Worm (Caenorhabditis elegans): ENCODE results near the gene ZC487.2.

Gene ZC487.2

ce11 chrV:6722378-6722777 is at the start of gene ZC487.2:
TSS of gene ZC487.2 (minus strand) at chrV:6722478.
- TF ChIP-seq tbx-11 (GFP tag; IDR thresholded peaks at IDR 0.05) (no peak), scrt-1 (GFP tag; IDR thresholded peaks at IDR 0.05) (no peak), ceh-13 (GFP tag; optimal IDR thresholded peaks at IDR 0.05) (no peak), F13C5.2 (tag; optimal IDR thresholded peaks at IDR 0.05) (no peak), ama-1 (optimal IDR thresholded peaks at IDR 0.05) (no peak), tbx-37 (GFP tag; conservative IDR thresholded peaks at IDR 0.05) (no peak), flt-1 (GFP tag; IDR thresholded peaks at IDR 0.05) (no peak), hnd-1 (tag; optimal IDR thresholded peaks at IDR 0.05) (no peak), B0310.2 (tag; optimal IDR thresholded peaks at IDR 0.05) (no peak), hmbx-1 (tag; optimal IDR thresholded peaks at IDR 0.05) (no peak), sea-1 (GFP tag; conservative IDR thresholded peaks at IDR 0.05) (no peak), pes-1 (GFP tag; IDR thresholded peaks at IDR 0.05) (no peak), tra-4 (tag; optimal IDR thresholded peaks at IDR 0.05) (no peak), aly-1 (tag; optimal IDR thresholded peaks at IDR 0.05) (no peak), ets-7 (tag; optimal IDR thresholded peaks at IDR 0.05) (no peak), ceh-36 (tag; optimal IDR thresholded peaks at IDR 0.05) (no peak), hmg-4 (GFP tag; optimal IDR thresholded peaks at IDR 0.05) (no peak)

ce11 chrV:6771645-6772044 is 49.4 kb upstream of the ZC487.2 start, which contains the start of gene srh-30:
TSS of gene srh-30 (minus strand) at chrV:6771745.
- TF ChIP-seq ama-1 (optimal IDR thresholded peaks at IDR 0.05), result no peak
- TF ChIP-seq hmbx-1 (tag; optimal IDR thresholded peaks at IDR 0.05), result no peak
- no peak for TF ChIP-seq ets-7 (tag; optimal IDR thresholded peaks at IDR 0.05)
- no peak for TF ChIP-seq pes-1 (GFP tag; IDR thresholded peaks at IDR 0.05)
- TF ChIP-seq aly-1 (tag; optimal IDR thresholded peaks at IDR 0.05), result no peak
- TF ChIP-seq tbx-11 (GFP tag; IDR thresholded peaks at IDR 0.05), result no peak
- no peak for TF ChIP-seq flt-1 (GFP tag; IDR thresholded peaks at IDR 0.05)
- TF ChIP-seq scrt-1 (GFP tag; IDR thresholded peaks at IDR 0.05), result no peak
- TF ChIP-seq ceh-36 (tag; optimal IDR thresholded peaks at IDR 0.05), result no peak
- no peak for TF ChIP-seq hnd-1 (tag; optimal IDR thresholded peaks at IDR 0.05)
- no peak for TF ChIP-seq F13C5.2 (tag; optimal IDR thresholded peaks at IDR 0.05)
- no peak for TF ChIP-seq hmg-4 (GFP tag; optimal IDR thresholded peaks at IDR 0.05)
- no peak for TF ChIP-seq tra-4 (tag; optimal IDR thresholded peaks at IDR 0.05)
- TF ChIP-seq ceh-13 (GFP tag; optimal IDR thresholded peaks at IDR 0.05), result no peak
- no peak for TF ChIP-seq tbx-37 (GFP tag; conservative IDR thresholded peaks at IDR 0.05)
- TF ChIP-seq sea-1 (GFP tag; conservative IDR thresholded peaks at IDR 0.05), result no peak
- TF ChIP-seq B0310.2 (tag; optimal IDR thresholded peaks at IDR 0.05), result no peak

- TF ChIP-seq flt-1 (GFP tag; IDR thresholded peaks at IDR 0.05) (no peak), B0310.2 (tag; optimal IDR thresholded peaks at IDR 0.05) (no peak), ceh-36 (tag; optimal IDR thresholded peaks at IDR 0.05) (no peak), aly-1 (tag; optimal IDR thresholded peaks at IDR 0.05) (no peak), pes-1 (GFP tag; IDR thresholded peaks at IDR 0.05) (no peak), F13C5.2 (tag; optimal IDR thresholded peaks at IDR 0.05) (no peak), ama-1 (optimal IDR thresholded peaks at IDR 0.05) (no peak)
These were observed 47.2 kb upstream of the ZC487.2 start for ce11 chrV:6769440-6769839.

ce11 chrV:6768452-6768929 is 46.2 kb upstream of the ZC487.2 start, which contains the start of the genes T25F10.1 and clik-1:
TSS of gene T25F10.1 (plus strand) at chrV:6768502.
TSS of gene clik-1 (minus strand) at chrV:6768732.
- TF ChIP-seq F13C5.2 (tag; optimal IDR thresholded peaks at IDR 0.05) (no peak), pes-1 (GFP tag; IDR thresholded peaks at IDR 0.05) (no peak), sea-1 (GFP tag; conservative IDR thresholded peaks at IDR 0.05) (no peak), tbx-37 (GFP tag; conservative IDR thresholded peaks at IDR 0.05) (no peak), tra-4 (tag; optimal IDR thresholded peaks at IDR 0.05) (no peak), hmg-4 (GFP tag; optimal IDR thresholded peaks at IDR 0.05) (no peak), B0310.2 (tag; optimal IDR thresholded peaks at IDR 0.05) (no peak), flt-1 (GFP tag; IDR thresholded peaks at IDR 0.05) (no peak), scrt-1 (GFP tag; IDR thresholded peaks at IDR 0.05) (no peak), ama-1 (optimal IDR thresholded peaks at IDR 0.05) (no peak), hmbx-1 (tag; optimal IDR thresholded peaks at IDR 0.05) (no peak), ceh-13 (GFP tag; optimal IDR thresholded peaks at IDR 0.05) (no peak), ceh-36 (tag; optimal IDR thresholded peaks at IDR 0.05) (no peak), hnd-1 (tag; optimal IDR thresholded peaks at IDR 0.05) (no peak), tbx-11 (GFP tag; IDR thresholded peaks at IDR 0.05) (no peak), ets-7 (tag; optimal IDR thresholded peaks at IDR 0.05) (no peak), aly-1 (tag; optimal IDR thresholded peaks at IDR 0.05) (no peak)

ce11 chrV:6767576-6767975 is 45.3 kb upstream of the ZC487.2 start:
- TF ChIP-seq hmbx-1 (tag; optimal IDR thresholded peaks at IDR 0.05) (no peak), tbx-37 (GFP tag; conservative IDR thresholded peaks at IDR 0.05) (no peak), ceh-36 (tag; optimal IDR thresholded peaks at IDR 0.05) (no peak), tra-4 (tag; optimal IDR thresholded peaks at IDR 0.05) (no peak), flt-1 (GFP tag; IDR thresholded peaks at IDR 0.05) (no peak), ceh-13 (GFP tag; optimal IDR thresholded peaks at IDR 0.05) (no peak), hmg-4 (GFP tag; optimal IDR thresholded peaks at IDR 0.05) (no peak), hnd-1 (tag; optimal IDR thresholded peaks at IDR 0.05) (no peak), ama-1 (optimal IDR thresholded peaks at IDR 0.05) (no peak), pes-1 (GFP tag; IDR thresholded peaks at IDR 0.05) (no peak), sea-1 (GFP tag; conservative IDR thresholded peaks at IDR 0.05) (no peak), F13C5.2 (tag; optimal IDR thresholded peaks at IDR 0.05) (no peak), tbx-11 (GFP tag; IDR thresholded peaks at IDR 0.05) (no peak), ets-7 (tag; optimal IDR thresholded peaks at IDR 0.05) (no peak), aly-1 (tag; optimal IDR thresholded peaks at IDR 0.05) (no peak)

ce11 chrV:6764972-6765371 is 42.7 kb upstream of the ZC487.2 start, which contains the start of gene bbs-8:
TSS of gene bbs-8 (minus strand) at chrV:6765072.
- TF ChIP-seq F13C5.2 (tag; optimal IDR thresholded peaks at IDR 0.05) (no peak), ceh-36 (tag; optimal IDR thresholded peaks at IDR 0.05) (no peak), scrt-1 (GFP tag; IDR thresholded peaks at IDR 0.05) (no peak), tbx-37 (GFP tag; conservative IDR thresholded peaks at IDR 0.05) (no peak), hnd-1 (tag; optimal IDR thresholded peaks at IDR 0.05) (no peak), B0310.2 (tag; optimal IDR thresholded peaks at IDR 0.05) (no peak), flt-1 (GFP tag; IDR thresholded peaks at IDR 0.05) (no peak), sea-1 (GFP tag; conservative IDR thresholded peaks at IDR 0.05) (no peak), ets-7 (tag; optimal IDR thresholded peaks at IDR 0.05) (no peak), ceh-13 (GFP tag; optimal IDR thresholded peaks at IDR 0.05) (no peak), tbx-11 (GFP tag; IDR thresholded peaks at IDR 0.05) (no peak)

ce11 chrV:6762361-6762760 is 40.1 kb upstream of the ZC487.2 start, which contains the start of gene T25F10.4:
TSS of gene T25F10.4 (minus strand) at chrV:6762461.
- TF ChIP-seq ceh-13 (GFP tag; optimal IDR thresholded peaks at IDR 0.05), result no peak
- TF ChIP-seq ama-1 (optimal IDR thresholded peaks at IDR 0.05), result no peak
- TF ChIP-seq B0310.2 (tag; optimal IDR thresholded peaks at IDR 0.05), result no peak
- TF ChIP-seq aly-1 (tag; optimal IDR thresholded peaks at IDR 0.05), result no peak
- no peak for TF ChIP-seq hmg-4 (GFP tag; optimal IDR thresholded peaks at IDR 0.05)
- TF ChIP-seq tbx-11 (GFP tag; IDR thresholded peaks at IDR 0.05), result no peak
- no peak for TF ChIP-seq ets-7 (tag; optimal IDR thresholded peaks at IDR 0.05)
- no peak for TF ChIP-seq flt-1 (GFP tag; IDR thresholded peaks at IDR 0.05)
- no peak for TF ChIP-seq sea-1 (GFP tag; conservative IDR thresholded peaks at IDR 0.05)
- TF ChIP-seq tra-4 (tag; optimal IDR thresholded peaks at IDR 0.05), result no peak
- no peak for TF ChIP-seq ceh-36 (tag; optimal IDR thresholded peaks at IDR 0.05)
- no peak for TF ChIP-seq pes-1 (GFP tag; IDR thresholded peaks at IDR 0.05)
- TF ChIP-seq F13C5.2 (tag; optimal IDR thresholded peaks at IDR 0.05), result no peak

Measured in whole organism, early embryonic.